Fruit fly (Drosophila melanogaster) whole organism, adult: ENCODE results near the gene CG4297.

Experiments used
- CG11617 ChIP-seq: fragments of 200-800 bp; sonication (Bioruptor generic); optimal IDR thresholded peaks from 2 replicates; lab custom pipeline; 2017; ENCODE audit warnings: mild to moderate bottlenecking, missing biosample characterization, missing genetic modification reagents, missing genetic modification characterization
- CG12768 ChIP-seq: fragments of 200-800 bp; sonication (Bioruptor generic); optimal IDR thresholded peaks from 2 replicates; lab custom pipeline; 2017; ENCODE audit warnings: missing biosample characterization, missing genetic modification characterization, mild to moderate bottlenecking, moderate library complexity, missing genetic modification reagents
- CG14711 ChIP-seq: fragments of 200-800 bp; sonication (Bioruptor generic); optimal IDR thresholded peaks from 2 replicates; lab custom pipeline; 2018; ENCODE audit warnings: missing biosample characterization, mild to moderate bottlenecking, missing genetic modification characterization, moderate library complexity
- CG1620 ChIP-seq: fragments of 200-800 bp; sonication (Bioruptor generic); optimal IDR thresholded peaks from 2 replicates; lab custom pipeline; 2016; ENCODE audit warnings: missing biosample characterization, missing genetic modification characterization
- CG33017 ChIP-seq: fragments of 200-800 bp; sonication (Bioruptor generic); optimal IDR thresholded peaks from 2 replicates; lab custom pipeline; 2018; ENCODE audit warnings: missing biosample characterization, mild to moderate bottlenecking, missing genetic modification characterization, moderate library complexity
- CG5204 ChIP-seq: fragments of 200-800 bp; sonication (Bioruptor generic); optimal IDR thresholded peaks from 2 replicates; lab custom pipeline; 2016; ENCODE audit warnings: missing biosample characterization, missing genetic modification characterization
- CG7045 ChIP-seq: fragments of 200-800 bp; sonication (Bioruptor generic); optimal IDR thresholded peaks from 2 replicates; lab custom pipeline; 2017; ENCODE audit warnings: missing biosample characterization, mild to moderate bottlenecking, missing genetic modification characterization
- CG7101 ChIP-seq: fragments of 200-800 bp; sonication (Bioruptor generic); optimal IDR thresholded peaks from 2 replicates; lab custom pipeline; 2018; ENCODE audit warnings: missing biosample characterization, mild to moderate bottlenecking, missing genetic modification characterization, moderate library complexity
- Clk ChIP-seq: fragments of 200-800 bp; sonication (Bioruptor generic); optimal IDR thresholded peaks from 2 replicates; lab custom pipeline; 2017; ENCODE audit warnings: missing biosample characterization, missing genetic modification characterization
- Crg-1 ChIP-seq: fragments of 200-800 bp; sonication (Bioruptor generic); optimal IDR thresholded peaks from 2 replicates; lab custom pipeline; 2016; ENCODE audit warnings: missing biosample characterization, missing genetic modification characterization
- Hr96 ChIP-seq: fragments of 200-800 bp; sonication (Bioruptor generic); optimal IDR thresholded peaks from 2 replicates; lab custom pipeline; 2016; ENCODE audit warnings: missing biosample characterization, missing genetic modification characterization
- Mnt ChIP-seq: fragments of 200-800 bp; sonication (Bioruptor generic); optimal IDR thresholded peaks from 2 replicates; lab custom pipeline; 2016; ENCODE audit warnings: missing biosample characterization, mild to moderate bottlenecking, missing genetic modification characterization
- bab1 ChIP-seq: fragments of 200-800 bp; sonication (Bioruptor generic); optimal IDR thresholded peaks from 3 replicates; lab custom pipeline; 2019; ENCODE audit warnings: missing biosample characterization, mild to moderate bottlenecking, missing genetic modification characterization, moderate library complexity
- cic ChIP-seq: fragments of 200-800 bp; sonication (Bioruptor generic); optimal IDR thresholded peaks from 2 replicates; lab custom pipeline; 2017; ENCODE audit warnings: missing biosample characterization, mild to moderate bottlenecking, missing genetic modification characterization, moderate library complexity
- cnc ChIP-seq, 2 experiments: fragments of >200 bp; optimal IDR thresholded peaks; 2 replicates each; lab custom pipeline; 2017
- kay ChIP-seq: fragments of 200-800 bp; sonication (Bioruptor generic); peaks from one replicate; lab custom pipeline; 2016; ENCODE audit warnings: missing biosample characterization, missing genetic modification characterization, borderline replicate concordance
- ovo ChIP-seq: fragments of 200-800 bp; sonication (Bioruptor generic); optimal IDR thresholded peaks from 2 replicates; lab custom pipeline; 2016; ENCODE audit warnings: missing biosample characterization, missing genetic modification characterization
- pad ChIP-seq: fragments of 200-800 bp; sonication (Bioruptor generic); optimal IDR thresholded peaks from 3 replicates; lab custom pipeline; 2017; ENCODE audit warnings: missing biosample characterization, missing genetic modification characterization, mild to moderate bottlenecking, moderate library complexity, missing genetic modification reagents
- tj ChIP-seq: fragments of 200-800 bp; sonication (Bioruptor generic); optimal IDR thresholded peaks from 3 replicates; lab custom pipeline; 2017; ENCODE audit warnings: missing biosample characterization, mild to moderate bottlenecking, missing genetic modification characterization, moderate library complexity
- toe ChIP-seq: fragments of 200-800 bp; sonication (Bioruptor generic); optimal IDR thresholded peaks from 2 replicates; lab custom pipeline; 2016; ENCODE audit warnings: missing biosample characterization, missing genetic modification characterization

CG4297 gene

dm6 chr2L:483347-484280 is 11.6 kb upstream of the CG4297 start:
- TF ChIP-seq bab1 (GFP tag; lab: Kevin White, UChicago): no peak
- TF ChIP-seq CG14711 (tag; lab: Kevin White, UChicago): no peak
- no peak for TF ChIP-seq CG7101 (tag; lab: Kevin White, UChicago)
- TF ChIP-seq CG7045 (GFP tag; lab: Kevin White, UChicago): no peak
- TF ChIP-seq CG1620 (GFP tag; lab: Kevin White, UChicago): no peak

dm6 chr2L:482451-482844 is 10.4 kb upstream of the CG4297 start:
- TF ChIP-seq ovo (GFP tag; lab: Kevin White, UChicago): no peak
- TF ChIP-seq CG12768 (GFP tag; lab: Kevin White, UChicago): no peak
- TF ChIP-seq CG5204 (GFP tag; lab: Kevin White, UChicago): no peak
- no peak for TF ChIP-seq Clk (GFP tag; lab: Kevin White, UChicago)
- peak; percentile 71 for TF ChIP-seq tj
- TF ChIP-seq CG14711 (tag; lab: Kevin White, UChicago): no peak
- TF ChIP-seq CG1620 (GFP tag; lab: Kevin White, UChicago): no peak
- TF ChIP-seq cnc (optimal IDR thresholded peaks at IDR 0.05; lab: Kevin White, UChicago): no peak
- no peak for TF ChIP-seq pad (GFP tag; lab: Kevin White, UChicago)
- no peak for TF ChIP-seq CG7101 (tag; lab: Kevin White, UChicago)
- no peak for TF ChIP-seq CG7045 (GFP tag; lab: Kevin White, UChicago)
- TF ChIP-seq CG11617 (GFP tag; lab: Kevin White, UChicago): no peak
- peak; percentile 24 for TF ChIP-seq Crg-1 (GFP tag; lab: Kevin White, UChicago)
- TF ChIP-seq Mnt: no peak
- no peak for TF ChIP-seq bab1 (GFP tag; lab: Kevin White, UChicago)

- TF ChIP-seq Hr96 (GFP tag; lab: Kevin White, UChicago) (peak; percentile 40), CG1620 (GFP tag; lab: Kevin White, UChicago) (no peak), ovo (GFP tag; lab: Kevin White, UChicago) (no peak), Mnt (no peak), Crg-1 (GFP tag; lab: Kevin White, UChicago) (no peak), toe (GFP tag; lab: Kevin White, UChicago) (peak; percentile 53), CG5204 (GFP tag; lab: Kevin White, UChicago) (peak; percentile 69), CG33017 (tag; lab: Kevin White, UChicago) (peak; percentile 11), CG7101 (tag; lab: Kevin White, UChicago) (peak; percentile 48), bab1 (GFP tag; lab: Kevin White, UChicago) (no peak), kay (peak; percentile 51), Clk (GFP tag; lab: Kevin White, UChicago) (no peak), tj (no peak), CG7045 (GFP tag; lab: Kevin White, UChicago) (peak; percentile 80), cnc (optimal IDR thresholded peaks at IDR 0.05; lab: Kevin White, UChicago) (no peak), pad (GFP tag; lab: Kevin White, UChicago) (no peak), CG14711 (tag; lab: Kevin White, UChicago) (peak; percentile 45), CG11617 (GFP tag; lab: Kevin White, UChicago) (peak; percentile 55), CG12768 (GFP tag; lab: Kevin White, UChicago) (no peak), cic (GFP tag; lab: Kevin White, UChicago) (no peak)
Measured at dm6 chr2L:481757-482450, 9.9 kb upstream of the CG4297 start.

dm6 chr2L:481400-481756 is 9.4 kb upstream of the CG4297 start:
- TF ChIP-seq Hr96 (GFP tag; lab: Kevin White, UChicago) (no peak), CG33017 (tag; lab: Kevin White, UChicago) (no peak), Crg-1 (GFP tag; lab: Kevin White, UChicago) (no peak), CG7101 (tag; lab: Kevin White, UChicago) (no peak), tj (no peak), toe (GFP tag; lab: Kevin White, UChicago) (no peak), cnc (optimal IDR thresholded peaks at IDR 0.05; lab: Kevin White, UChicago) (no peak), Mnt (no peak), CG14711 (tag; lab: Kevin White, UChicago) (no peak), cic (GFP tag; lab: Kevin White, UChicago) (peak; percentile 43), pad (GFP tag; lab: Kevin White, UChicago) (no peak), ovo (GFP tag; lab: Kevin White, UChicago) (peak; percentile 95), Clk (GFP tag; lab: Kevin White, UChicago) (no peak), bab1 (GFP tag; lab: Kevin White, UChicago) (no peak)

- TF ChIP-seq Mnt: peak; percentile 98
- TF ChIP-seq kay: peak; percentile 99
- TF ChIP-seq cic (GFP tag; lab: Kevin White, UChicago): peak; percentile 99
- peak; percentile 100 for TF ChIP-seq CG7101 (tag; lab: Kevin White, UChicago)
- TF ChIP-seq pad (GFP tag; lab: Kevin White, UChicago): peak; percentile 97
- TF ChIP-seq Clk (GFP tag; lab: Kevin White, UChicago): peak; percentile 100
- peak; percentile 99 for TF ChIP-seq Hr96 (GFP tag; lab: Kevin White, UChicago)
- peak; percentile 100 for TF ChIP-seq CG33017 (tag; lab: Kevin White, UChicago)
- TF ChIP-seq toe (GFP tag; lab: Kevin White, UChicago): peak; percentile 95
- TF ChIP-seq CG7045 (GFP tag; lab: Kevin White, UChicago): peak; percentile 100
- TF ChIP-seq CG5204 (GFP tag; lab: Kevin White, UChicago): peak; percentile 99
- peak; percentile 99 for TF ChIP-seq CG14711 (tag; lab: Kevin White, UChicago)
- TF ChIP-seq bab1 (GFP tag; lab: Kevin White, UChicago): peak; percentile 100
- TF ChIP-seq CG12768 (GFP tag; lab: Kevin White, UChicago): peak; percentile 100
- peak; percentile 91 for TF ChIP-seq ovo (GFP tag; lab: Kevin White, UChicago)
- TF ChIP-seq tj: peak; percentile 95
- no peak for TF ChIP-seq cnc (optimal IDR thresholded peaks at IDR 0.05; lab: Kevin White, UChicago)
- TF ChIP-seq Crg-1 (GFP tag; lab: Kevin White, UChicago): peak; percentile 100
- peak; percentile 95 for TF ChIP-seq CG1620 (GFP tag; lab: Kevin White, UChicago)
- peak; percentile 100 for TF ChIP-seq CG11617 (GFP tag; lab: Kevin White, UChicago)
Measured at dm6 chr2L:480638-481399, 8.8 kb upstream of the CG4297 start.
